Worm (Caenorhabditis elegans): Measurements from ENCODE around the gene F59E12.3.

The F59E12.3 gene

DNA sequence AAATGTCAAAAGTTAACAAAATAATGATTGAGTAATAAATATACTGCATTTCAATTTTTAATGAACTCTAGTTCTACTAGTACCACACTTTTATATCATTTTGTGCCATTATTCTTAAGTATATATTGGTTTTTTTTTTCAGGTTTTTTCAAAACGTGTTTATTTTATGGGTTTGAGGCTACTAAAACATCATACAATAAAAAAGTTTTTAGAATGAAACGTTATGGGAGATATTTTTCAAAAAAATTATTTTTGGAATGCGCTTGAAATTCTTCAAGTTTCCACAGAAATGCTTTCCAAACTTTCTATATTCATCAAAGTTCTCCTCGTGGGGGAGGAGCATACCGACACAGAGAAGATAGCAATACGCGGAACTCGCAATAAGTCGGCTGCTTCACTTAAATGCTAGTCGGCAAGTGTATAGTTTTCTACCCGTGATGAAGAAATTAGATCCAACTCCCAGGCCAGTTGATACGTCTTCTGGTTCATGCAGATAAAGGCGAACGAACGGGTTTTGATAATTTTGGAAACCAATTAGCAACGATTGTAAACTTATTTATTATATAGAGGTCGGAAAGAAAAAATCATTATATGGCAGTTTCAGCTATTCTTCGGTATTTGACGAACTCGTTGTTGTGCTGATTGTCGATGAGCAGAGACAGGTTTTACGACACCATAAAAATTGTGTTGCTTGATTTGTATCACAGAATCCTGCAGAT is 38.7 kb upstream of the F59E12.3 start, which contains the start of gene C17G10.10 (continued):
- TF ChIP-seq C34B4.2 (tag; optimal IDR thresholded peaks at IDR 0.05) = no peak
- peak; percentile 86 for TF ChIP-seq snu-23 (GFP tag; optimal IDR thresholded peaks at IDR 0.05)
- peak in 5 of 6 experiments; percentile 3 to 79 (median 48) for TF ChIP-seq elt-3 (tag; optimal IDR thresholded peaks at IDR 0.05)
- peak; percentile 57 for TF ChIP-seq lin-13 (GFP tag; optimal IDR thresholded peaks at IDR 0.05)
- no peak for TF ChIP-seq ces-1 (GFP tag; optimal IDR thresholded peaks at IDR 0.05)
- TF ChIP-seq ceh-90 (tag; optimal IDR thresholded peaks at IDR 0.05) = no peak
- TF ChIP-seq lin-14 (GFP tag; optimal IDR thresholded peaks at IDR 0.05) = peak; percentile 82
- TF ChIP-seq nhr-12 (tag; optimal IDR thresholded peaks at IDR 0.05) = no peak
- no peak for TF ChIP-seq pag-3 (tag; optimal IDR thresholded peaks at IDR 0.05; ENCODE audit: borderline replicate concordance, insufficient read depth)
- TF ChIP-seq pax-3 (tag; optimal IDR thresholded peaks at IDR 0.05) = peak; percentile 19
- TF ChIP-seq unc-86 (tag; optimal IDR thresholded peaks at IDR 0.05) = peak; percentile 11
- TF ChIP-seq ceh-63 (GFP tag; optimal IDR thresholded peaks at IDR 0.05) = no peak
- TF ChIP-seq fkh-8 (tag; optimal IDR thresholded peaks at IDR 0.05) = no peak
- no peak for TF ChIP-seq hlh-4 (tag; optimal IDR thresholded peaks at IDR 0.05)
- peak; percentile 14 for TF ChIP-seq F16B12.6 (tag; optimal IDR thresholded peaks at IDR 0.05)
- TF ChIP-seq zag-1 (tag; optimal IDR thresholded peaks at IDR 0.05) = no peak
- peak; percentile 73 for TF ChIP-seq ztf-4 (tag; optimal IDR thresholded peaks at IDR 0.05)
- no peak for TF ChIP-seq alr-1 (tag; optimal IDR thresholded peaks at IDR 0.05; ENCODE audit: borderline replicate concordance)
- TF ChIP-seq blmp-1 (tag; optimal IDR thresholded peaks at IDR 0.05) = peak; percentile 34
- TF ChIP-seq nhr-85 (tag) = peak; percentile 92
- peak; percentile 56 for TF ChIP-seq jun-1 (tag; optimal IDR thresholded peaks at IDR 0.05)
- TF ChIP-seq lsy-2 (tag; optimal IDR thresholded peaks at IDR 0.05) = peak; percentile 54 to 70
- TF ChIP-seq unc-62 (GFP tag; optimal IDR thresholded peaks at IDR 0.05) = no peak
- peak; percentile 35 to 55 (median 40) for TF ChIP-seq dpl-1 (GFP tag; optimal IDR thresholded peaks at IDR 0.05)
- no peak for TF ChIP-seq nhr-76 (tag; optimal IDR thresholded peaks at IDR 0.05)
- peak; percentile 30 for TF ChIP-seq C04F5.9 (tag; optimal IDR thresholded peaks at IDR 0.05)
- TF ChIP-seq egl-27 (tag; optimal IDR thresholded peaks at IDR 0.05) = no peak
- no peak for TF ChIP-seq nhr-237 (tag; optimal IDR thresholded peaks at IDR 0.05)
- peak; percentile 34 to 76 for TF ChIP-seq lin-35 (GFP tag; optimal IDR thresholded peaks at IDR 0.05)
- TF ChIP-seq skn-1 (tag; optimal IDR thresholded peaks at IDR 0.05) = no peak
- no peak for TF ChIP-seq tlp-1 (tag; optimal IDR thresholded peaks at IDR 0.05)
- TF ChIP-seq Y116A8C.19 (tag; optimal IDR thresholded peaks at IDR 0.05; ENCODE audit: borderline replicate concordance) = no peak
- TF ChIP-seq mef-2 (tag; optimal IDR thresholded peaks at IDR 0.05) = no peak

DNA sequence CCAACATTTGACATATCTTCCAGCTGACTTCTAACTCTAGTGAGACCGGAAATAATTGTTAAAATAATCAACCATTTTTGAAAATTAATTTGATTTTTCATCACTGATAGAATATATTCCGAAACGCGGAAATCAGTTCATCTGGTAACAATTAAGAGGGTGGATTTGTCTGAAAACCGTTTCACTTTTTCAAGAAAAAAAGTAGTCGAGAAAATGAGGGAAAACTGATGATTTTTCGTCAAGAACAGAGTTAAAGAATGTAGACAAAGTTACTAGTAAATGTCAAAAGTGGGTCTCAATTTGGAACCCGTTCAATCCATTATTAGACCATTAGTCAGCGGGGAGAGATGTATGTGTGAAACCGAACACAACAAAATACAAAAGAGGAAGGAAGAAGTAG is 35.0 kb upstream of the F59E12.3 start, which contains the start of gene C17G10.6:
Gene C17G10.6, minus strand, starts transcription at position 101 of the 400 bp plus-strand sequence.
- TF ChIP-seq mab-9 (GFP tag; IDR thresholded peaks at IDR 0.05) (no peak), sox-4 (tag; optimal IDR thresholded peaks at IDR 0.05) (no peak), ceh-8 (GFP tag; optimal IDR thresholded peaks at IDR 0.05) (no peak), sptf-1 (tag; optimal IDR thresholded peaks at IDR 0.05) (no peak), unc-130 (tag; optimal IDR thresholded peaks at IDR 0.05) (no peak), lin-14 (GFP tag; optimal IDR thresholded peaks at IDR 0.05) (no peak), C34B4.2 (tag; optimal IDR thresholded peaks at IDR 0.05) (no peak), ztf-4 (tag; optimal IDR thresholded peaks at IDR 0.05) (no peak), hlh-17 (GFP tag; optimal IDR thresholded peaks at IDR 0.05; ENCODE audit: borderline replicate concordance) (no peak), zag-1 (tag; optimal IDR thresholded peaks at IDR 0.05) (no peak), rnt-1 (tag; optimal IDR thresholded peaks at IDR 0.05) (no peak), nhr-20 (tag; optimal IDR thresholded peaks at IDR 0.05) (no peak), nhr-71 (tag; optimal IDR thresholded peaks at IDR 0.05) (no peak), F16B12.6 (tag; optimal IDR thresholded peaks at IDR 0.05) (no peak), blmp-1 (tag; optimal IDR thresholded peaks at IDR 0.05) (no peak), nhr-85 (tag) (no peak), nhr-77 (tag; optimal IDR thresholded peaks at IDR 0.05) (no peak), fos-1 (tag; optimal IDR thresholded peaks at IDR 0.05) (no peak), elt-3 (tag; optimal IDR thresholded peaks at IDR 0.05) (no peak), dpl-1 (GFP tag; optimal IDR thresholded peaks at IDR 0.05) (no peak)

All from whole organism, L1 larva.